Worm (Caenorhabditis elegans) whole organism, mixed stage, embryonic: Measurements from ENCODE around the gene dmsr-12.

ENCODE experiments used
- ceh-39 ChIP-seq: fragments of 150-350 bp; optimal IDR thresholded peaks from 2 replicates; lab custom pipeline; 2014; ENCODE audit warnings: missing biosample characterization, missing genetic modification characterization
- elt-1 ChIP-seq: sonication (generic microtip); optimal IDR thresholded peaks from 2 replicates; lab custom pipeline; 2017; ENCODE audit warnings: missing genetic modification characterization, mild to moderate bottlenecking, missing compliant biosample characterization, antibody characterized with exemption, moderate library complexity, borderline replicate concordance; ENCODE audit not compliant: insufficient read depth
- lin-13 ChIP-seq: fragments of 150-350 bp; optimal IDR thresholded peaks from 2 replicates; lab custom pipeline; 2014; ENCODE audit warnings: missing biosample characterization, missing genetic modification characterization
- lsy-2 ChIP-seq: fragments of 150-350 bp; optimal IDR thresholded peaks from 2 replicates; lab custom pipeline; 2014; ENCODE audit warnings: missing biosample characterization, missing genetic modification characterization
- snpc-4 ChIP-seq: fragments of 150-350 bp; optimal IDR thresholded peaks from 2 replicates; lab custom pipeline; 2014; ENCODE audit warnings: missing biosample characterization, missing genetic modification characterization
- unc-62 ChIP-seq: fragments of 150-350 bp; optimal IDR thresholded peaks from 2 replicates; lab custom pipeline; 2014; ENCODE audit warnings: missing biosample characterization, missing genetic modification reagents, missing genetic modification characterization
- zip-8 ChIP-seq: fragments of 150-350 bp; optimal IDR thresholded peaks from 2 replicates; lab custom pipeline; 2014; ENCODE audit warnings: missing biosample characterization, missing genetic modification characterization

ce11 chrV:6808962-6809361 is 2.7 kb upstream of the dmsr-12 start, which contains the start of gene dmsr-16:
- TF ChIP-seq lin-13 (tag; lab: Kevin White, UChicago) = no peak
- no peak for TF ChIP-seq snpc-4 (tag; lab: Kevin White, UChicago)
- TF ChIP-seq lsy-2 (tag; lab: Kevin White, UChicago) = no peak
- no peak for TF ChIP-seq zip-8 (tag; lab: Kevin White, UChicago)
- no peak for TF ChIP-seq elt-1 (tag; lab: Kevin White, UChicago)
- no peak for TF ChIP-seq unc-62 (GFP tag; lab: Kevin White, UChicago)
- TF ChIP-seq ceh-39 (tag; lab: Kevin White, UChicago) = no peak
